Worm (Caenorhabditis elegans): ENCODE results near the gene col-2.

- no peak for TF ChIP-seq scrt-1 (GFP tag; IDR thresholded peaks at IDR 0.05)
- no peak for TF ChIP-seq ama-1 (optimal IDR thresholded peaks at IDR 0.05)
These were observed 39.2 kb downstream of the col-2 start for ce11 chrIV:10046005-10046404.
